Worm (Caenorhabditis elegans): ENCODE measurements around the gene T02D1.8.

The T02D1.8 gene

DNA sequence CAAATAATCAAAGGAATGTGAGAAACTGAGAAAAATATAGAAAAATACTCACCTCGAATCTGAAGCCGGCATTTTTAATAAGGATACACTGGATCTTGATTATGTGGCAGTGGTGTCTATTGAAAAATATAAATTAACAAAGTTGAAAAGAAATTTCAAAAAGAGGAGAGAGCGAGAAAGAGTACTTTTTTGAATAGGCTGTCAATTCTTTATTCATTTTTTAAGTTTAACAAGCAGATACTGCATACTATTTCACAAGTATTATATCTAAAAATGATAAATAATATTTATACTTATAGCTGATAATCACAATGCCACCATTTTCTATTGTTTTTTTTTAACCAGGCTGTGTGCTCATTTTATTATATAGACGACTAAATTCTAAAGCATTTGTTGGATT, 30.4 kb upstream of the T02D1.8 start, which contains the start of gene npr-26:
TSS of gene npr-26 (minus strand) at position 101 of the 400 bp plus-strand sequence.
- no peak for TF ChIP-seq sea-1 (GFP tag; conservative IDR thresholded peaks at IDR 0.05)

ce11 chrIV:17413343-17413742, 26.1 kb upstream of the T02D1.8 start:
- TF ChIP-seq F13C5.2 (tag; optimal IDR thresholded peaks at IDR 0.05) (no peak), B0310.2 (tag; optimal IDR thresholded peaks at IDR 0.05) (no peak), tbx-11 (GFP tag; IDR thresholded peaks at IDR 0.05) (no peak), tbx-37 (GFP tag; conservative IDR thresholded peaks at IDR 0.05) (no peak), hmbx-1 (tag; optimal IDR thresholded peaks at IDR 0.05) (no peak), ceh-13 (GFP tag; optimal IDR thresholded peaks at IDR 0.05) (no peak), sea-1 (GFP tag; conservative IDR thresholded peaks at IDR 0.05) (no peak)

DNA sequence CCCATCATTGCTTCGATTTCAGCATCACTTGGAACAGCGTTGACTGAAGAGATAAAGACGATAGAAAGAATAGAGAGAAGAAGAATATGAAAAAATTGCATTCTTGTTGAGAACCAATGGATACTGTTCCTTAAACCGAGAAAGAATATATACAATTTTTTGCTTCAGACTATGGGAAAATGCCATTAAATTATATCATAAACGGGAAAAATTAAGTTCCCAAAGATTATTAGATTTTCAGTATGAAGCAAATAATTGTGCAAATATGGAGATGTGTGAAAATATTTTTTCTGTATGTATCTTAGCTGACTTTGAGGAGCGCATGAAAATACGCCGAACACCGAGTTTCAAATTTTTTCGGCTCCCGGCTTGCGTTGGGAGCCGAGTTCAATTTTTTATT, 20.2 kb upstream of the T02D1.8 start, which contains the start of gene T02D1.9:
TSS of gene T02D1.9 (minus strand) at position 101 of the 400 bp plus-strand sequence.
- TF ChIP-seq F13C5.2 (tag; optimal IDR thresholded peaks at IDR 0.05) = no peak
- no peak for TF ChIP-seq ets-7 (tag; optimal IDR thresholded peaks at IDR 0.05)

ce11 chrIV:17407025-17407424, 19.7 kb upstream of the T02D1.8 start, which contains the start of gene T02D1.7:
T02D1.7 (minus strand) TSS chrIV:17407125.
- TF ChIP-seq ets-7 (tag; optimal IDR thresholded peaks at IDR 0.05) (no peak), pes-1 (GFP tag; IDR thresholded peaks at IDR 0.05) (no peak), flt-1 (GFP tag; IDR thresholded peaks at IDR 0.05) (no peak), sea-1 (GFP tag; conservative IDR thresholded peaks at IDR 0.05) (no peak), B0310.2 (tag; optimal IDR thresholded peaks at IDR 0.05) (no peak), hmbx-1 (tag; optimal IDR thresholded peaks at IDR 0.05) (no peak), tra-4 (tag; optimal IDR thresholded peaks at IDR 0.05) (no peak), ceh-36 (tag; optimal IDR thresholded peaks at IDR 0.05) (no peak), hmg-4 (GFP tag; optimal IDR thresholded peaks at IDR 0.05) (no peak), F13C5.2 (tag; optimal IDR thresholded peaks at IDR 0.05) (no peak), scrt-1 (GFP tag; IDR thresholded peaks at IDR 0.05) (no peak), tbx-37 (GFP tag; conservative IDR thresholded peaks at IDR 0.05) (no peak), hnd-1 (tag; optimal IDR thresholded peaks at IDR 0.05) (no peak), ceh-13 (GFP tag; optimal IDR thresholded peaks at IDR 0.05) (no peak), tbx-11 (GFP tag; IDR thresholded peaks at IDR 0.05) (no peak), ama-1 (optimal IDR thresholded peaks at IDR 0.05) (no peak), aly-1 (tag; optimal IDR thresholded peaks at IDR 0.05) (no peak)

DNA sequence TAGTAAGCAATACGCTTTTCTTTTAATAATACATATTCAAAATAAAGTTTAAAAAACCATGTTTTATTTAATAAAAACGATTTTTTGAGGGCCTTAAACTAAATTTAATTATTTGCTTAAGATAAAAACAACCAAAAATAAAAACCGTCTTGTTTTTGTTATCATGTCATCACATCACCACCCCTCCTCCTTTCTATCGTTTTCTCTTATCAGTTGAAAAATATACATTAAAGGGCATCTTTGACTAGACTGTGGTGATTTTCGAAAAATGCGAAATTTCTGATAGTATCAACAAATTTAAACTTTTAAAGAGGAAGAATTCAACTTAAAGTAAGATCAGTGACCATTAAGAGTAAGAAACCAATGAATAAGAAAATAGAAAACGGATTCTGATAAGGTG, 18.8 kb upstream of the T02D1.8 start:
- no peak for TF ChIP-seq scrt-1 (GFP tag; IDR thresholded peaks at IDR 0.05)
- no peak for TF ChIP-seq B0310.2 (tag; optimal IDR thresholded peaks at IDR 0.05)
- TF ChIP-seq hmbx-1 (tag; optimal IDR thresholded peaks at IDR 0.05) = no peak
- no peak for TF ChIP-seq ceh-36 (tag; optimal IDR thresholded peaks at IDR 0.05)
- TF ChIP-seq sea-1 (GFP tag; conservative IDR thresholded peaks at IDR 0.05) = no peak
- no peak for TF ChIP-seq hnd-1 (tag; optimal IDR thresholded peaks at IDR 0.05)
- TF ChIP-seq ceh-13 (GFP tag; optimal IDR thresholded peaks at IDR 0.05) = no peak
- no peak for TF ChIP-seq flt-1 (GFP tag; IDR thresholded peaks at IDR 0.05)
- no peak for TF ChIP-seq pes-1 (GFP tag; IDR thresholded peaks at IDR 0.05)
- no peak for TF ChIP-seq tra-4 (tag; optimal IDR thresholded peaks at IDR 0.05)

ce11 chrIV:17405530-17405929, 18.2 kb upstream of the T02D1.8 start, which contains the start of gene pmp-4:
pmp-4 (minus strand) TSS chrIV:17405630.
- TF ChIP-seq tbx-37 (GFP tag; conservative IDR thresholded peaks at IDR 0.05) (no peak), hmbx-1 (tag; optimal IDR thresholded peaks at IDR 0.05) (no peak), hmg-4 (GFP tag; optimal IDR thresholded peaks at IDR 0.05) (no peak), ceh-13 (GFP tag; optimal IDR thresholded peaks at IDR 0.05) (no peak), tra-4 (tag; optimal IDR thresholded peaks at IDR 0.05) (no peak), F13C5.2 (tag; optimal IDR thresholded peaks at IDR 0.05) (no peak), sea-1 (GFP tag; conservative IDR thresholded peaks at IDR 0.05) (no peak), B0310.2 (tag; optimal IDR thresholded peaks at IDR 0.05) (no peak), pes-1 (GFP tag; IDR thresholded peaks at IDR 0.05) (no peak), scrt-1 (GFP tag; IDR thresholded peaks at IDR 0.05) (no peak), flt-1 (GFP tag; IDR thresholded peaks at IDR 0.05) (no peak), ama-1 (optimal IDR thresholded peaks at IDR 0.05) (no peak), tbx-11 (GFP tag; IDR thresholded peaks at IDR 0.05) (no peak), ceh-36 (tag; optimal IDR thresholded peaks at IDR 0.05) (no peak)

- TF ChIP-seq hnd-1 (tag; optimal IDR thresholded peaks at IDR 0.05) = no peak
These were observed 12.2 kb upstream of the T02D1.8 start, which contains the start of gene T02D1.4 for ce11 chrIV:17399455-17399854. T02D1.4 (plus strand) TSS chrIV:17399755.

- TF ChIP-seq tbx-11 (GFP tag; IDR thresholded peaks at IDR 0.05) = no peak
- no peak for TF ChIP-seq ceh-13 (GFP tag; optimal IDR thresholded peaks at IDR 0.05)
- TF ChIP-seq scrt-1 (GFP tag; IDR thresholded peaks at IDR 0.05) = no peak
- TF ChIP-seq pes-1 (GFP tag; IDR thresholded peaks at IDR 0.05) = no peak
- TF ChIP-seq tbx-37 (GFP tag; conservative IDR thresholded peaks at IDR 0.05) = no peak
- TF ChIP-seq ceh-36 (tag; optimal IDR thresholded peaks at IDR 0.05) = no peak
- no peak for TF ChIP-seq flt-1 (GFP tag; IDR thresholded peaks at IDR 0.05)
These were observed 8.6 kb upstream of the T02D1.8 start, which contains the start of gene sru-15 for ce11 chrIV:17395910-17396309. sru-15 (plus strand) TSS chrIV:17396210.

- TF ChIP-seq tbx-11 (GFP tag; IDR thresholded peaks at IDR 0.05) (no peak), aly-1 (tag; optimal IDR thresholded peaks at IDR 0.05) (no peak), flt-1 (GFP tag; IDR thresholded peaks at IDR 0.05) (no peak), B0310.2 (tag; optimal IDR thresholded peaks at IDR 0.05) (no peak), ama-1 (optimal IDR thresholded peaks at IDR 0.05) (no peak), hnd-1 (tag; optimal IDR thresholded peaks at IDR 0.05) (no peak), tra-4 (tag; optimal IDR thresholded peaks at IDR 0.05) (no peak), pes-1 (GFP tag; IDR thresholded peaks at IDR 0.05) (no peak), ets-7 (tag; optimal IDR thresholded peaks at IDR 0.05) (no peak)
These were observed 4.2 kb downstream of the T02D1.8 start, which contains the start of gene C30H6.12 for ce11 chrIV:17383046-17383445. C30H6.12 (plus strand) TSS chrIV:17383346.

Measured in whole organism, early embryonic.